Fruit fly (Drosophila melanogaster) whole organism, embryonic: ENCODE data around the gene CG7810.

ENCODE experiments used
- Asciz ChIP-seq: fragments of 200-800 bp; sonication (Bioruptor generic); optimal IDR thresholded peaks from 2 replicates; lab custom pipeline; 2017; ENCODE audit warnings: missing biosample characterization, mild to moderate bottlenecking, missing genetic modification characterization, missing genetic modification reagents
- Bgb ChIP-seq: fragments of 200-800 bp; sonication (Bioruptor generic); IDR thresholded peaks from 2 replicates; pipeline ENCODE4 v1.3.6; 2022; ENCODE audit warnings: missing biosample characterization, missing genetic modification characterization; ENCODE audit not compliant: partially characterized antibody
- BtbVII ChIP-seq: fragments of 200-800 bp; sonication (Bioruptor generic); optimal IDR thresholded peaks from 3 replicates; lab custom pipeline; 2017; ENCODE audit warnings: missing biosample characterization, mild to moderate bottlenecking, missing genetic modification characterization
- CG10959 ChIP-seq: fragments of 200-800 bp; sonication (Bioruptor generic); IDR thresholded peaks from 2 replicates; pipeline ENCODE4 v1.3.6; 2022; ENCODE audit warnings: missing biosample characterization, missing genetic modification characterization
- CG11085 ChIP-seq: fragments of 200-800 bp; sonication (Bioruptor generic); IDR thresholded peaks from 2 replicates; pipeline ENCODE4 v1.3.6; 2022; ENCODE audit warnings: missing biosample characterization, missing genetic modification characterization
- CG11093 ChIP-seq: fragments of 200-800 bp; sonication (Bioruptor generic); IDR thresholded peaks from 3 replicates; pipeline ENCODE4 v1.3.6; 2022; ENCODE audit warnings: missing biosample characterization, missing genetic modification characterization
- CG11398 ChIP-seq: fragments of 200-800 bp; sonication (Bioruptor generic); optimal IDR thresholded peaks from 2 replicates; lab custom pipeline; 2016; ENCODE audit warnings: missing biosample characterization, missing genetic modification characterization
- CG13123 ChIP-seq: fragments of 200-800 bp; sonication (Bioruptor generic); optimal IDR thresholded peaks from 2 replicates; lab custom pipeline; 2016; ENCODE audit warnings: missing biosample characterization, missing genetic modification characterization
- CG13624 ChIP-seq: fragments of 200-800 bp; sonication (Bioruptor generic); optimal IDR thresholded peaks from 2 replicates; lab custom pipeline; 2016; ENCODE audit warnings: missing biosample characterization, missing genetic modification characterization
- CG14965 ChIP-seq: fragments of 200-800 bp; sonication (Bioruptor generic); optimal IDR thresholded peaks from 2 replicates; lab custom pipeline; 2016; ENCODE audit warnings: missing biosample characterization, missing genetic modification characterization, borderline replicate concordance
- CG17359 ChIP-seq: fragments of 200-800 bp; sonication (Bioruptor generic); optimal IDR thresholded peaks from 3 replicates; lab custom pipeline; 2018; ENCODE audit warnings: missing biosample characterization, mild to moderate bottlenecking, missing genetic modification characterization, moderate library complexity
- CG1792 ChIP-seq: fragments of 200-800 bp; sonication (Bioruptor generic); optimal IDR thresholded peaks from 2 replicates; lab custom pipeline; 2016; ENCODE audit warnings: missing biosample characterization, missing genetic modification characterization
- CG2116 ChIP-seq: fragments of 200-800 bp; sonication (Bioruptor generic); optimal IDR thresholded peaks from 3 replicates; lab custom pipeline; 2018; ENCODE audit warnings: missing biosample characterization, mild to moderate bottlenecking, missing genetic modification characterization
- CG3065 ChIP-seq: fragments of 200-800 bp; sonication (Bioruptor generic); optimal IDR thresholded peaks from 2 replicates; lab custom pipeline; 2016; ENCODE audit warnings: missing biosample characterization, missing genetic modification characterization
- CG4707 ChIP-seq: fragments of 200-800 bp; sonication (Bioruptor generic); optimal IDR thresholded peaks from 2 replicates; lab custom pipeline; 2018; ENCODE audit warnings: missing biosample characterization, mild to moderate bottlenecking, missing genetic modification characterization, moderate library complexity
- CG5953 ChIP-seq: fragments of 200-800 bp; sonication (Bioruptor generic); IDR thresholded peaks from 2 replicates; pipeline ENCODE4 v1.3.6; 2022; ENCODE audit warnings: missing biosample characterization, missing genetic modification characterization
- CG8281 ChIP-seq: fragments of 200-800 bp; sonication (Bioruptor generic); optimal IDR thresholded peaks from 2 replicates; lab custom pipeline; 2018; ENCODE audit warnings: missing biosample characterization, mild to moderate bottlenecking, missing genetic modification characterization, moderate library complexity
- CG8290 ChIP-seq, 3 experiments: fragments of 200-800 bp; sonication (Bioruptor generic); optimal IDR thresholded peaks; 2 replicates each; lab custom pipeline; 2016 to 2019; ENCODE audit warnings: missing biosample characterization in 3 of 3, missing genetic modification characterization in 3 of 3, mild to moderate bottlenecking in 2 of 3, moderate library complexity in 1 of 3
- CG8359 ChIP-seq: fragments of 200-800 bp; sonication (Bioruptor generic); optimal IDR thresholded peaks from 2 replicates; lab custom pipeline; 2017; ENCODE audit warnings: missing biosample characterization, mild to moderate bottlenecking, missing genetic modification characterization, borderline replicate concordance
- CTCF ChIP-seq: fragments of 200-800 bp; sonication (Bioruptor generic); optimal IDR thresholded peaks from 2 replicates; lab custom pipeline; 2017; ENCODE audit warnings: missing biosample characterization, mild to moderate bottlenecking, missing genetic modification characterization, moderate library complexity
- CrebB ChIP-seq: fragments of 200-800 bp; sonication (Bioruptor generic); optimal IDR thresholded peaks from 3 replicates; lab custom pipeline; 2018; ENCODE audit warnings: missing biosample characterization, mild to moderate bottlenecking, missing genetic modification characterization
- D ChIP-seq, 2 experiments: fragments of 200-800 bp in 1 of 2; fragments of >200 bp in 1 of 2; sonication (Bioruptor generic) in 1 of 2; optimal IDR thresholded peaks; 2 replicates in 1 of 2; 3 replicates in 1 of 2; lab custom pipeline; 2017; ENCODE audit warnings: mild to moderate bottlenecking in 1 of 2, missing biosample characterization in 1 of 2, missing genetic modification characterization in 1 of 2, missing genetic modification reagents in 1 of 2
- Dip3 ChIP-seq: fragments of 200-800 bp; sonication (Bioruptor generic); optimal IDR thresholded peaks from 3 replicates; lab custom pipeline; 2016; ENCODE audit warnings: missing biosample characterization, missing genetic modification characterization
- Ets97D ChIP-seq: fragments of 200-800 bp; sonication (Bioruptor generic); optimal IDR thresholded peaks from 3 replicates; lab custom pipeline; 2016; ENCODE audit warnings: missing biosample characterization, missing genetic modification characterization
- Med ChIP-seq: fragments of 200-800 bp; sonication (Bioruptor generic); peaks from one replicate; lab custom pipeline; 2016; ENCODE audit warnings: missing biosample characterization, missing genetic modification characterization, mild to moderate bottlenecking, inconsistent platforms, moderate library complexity
- NC2β ChIP-seq: fragments of 200-800 bp; sonication (Bioruptor generic); optimal IDR thresholded peaks from 2 replicates; lab custom pipeline; 2016; ENCODE audit warnings: missing biosample characterization, missing genetic modification characterization
- Optix ChIP-seq: fragments of 200-800 bp; sonication (Bioruptor generic); IDR thresholded peaks from 3 replicates; pipeline ENCODE4 v1.3.6; 2022; ENCODE audit warnings: missing biosample characterization, missing genetic modification characterization
- Side ChIP-seq: fragments of 200-800 bp; sonication (Bioruptor generic); optimal IDR thresholded peaks from 2 replicates; lab custom pipeline; 2016; ENCODE audit warnings: missing biosample characterization, missing genetic modification characterization
- Ssrp ChIP-seq: fragments of 200-800 bp; sonication (Bioruptor generic); optimal IDR thresholded peaks from 2 replicates; lab custom pipeline; 2018; ENCODE audit warnings: missing biosample characterization, mild to moderate bottlenecking, missing genetic modification characterization, moderate library complexity
- Stat92E ChIP-seq, 3 experiments: fragments of >200 bp in 2 of 3; fragments of 200-800 bp in 1 of 3; sonication (Bioruptor generic) in 1 of 3; optimal IDR thresholded peaks; 2 replicates each; lab custom pipeline; 2017 to 2019; ENCODE audit warnings: missing biosample characterization in 3 of 3, missing genetic modification characterization in 3 of 3, mild to moderate bottlenecking in 1 of 3, moderate library complexity in 1 of 3
- bowl ChIP-seq: fragments of 200-800 bp; sonication (Bioruptor generic); IDR thresholded peaks from 2 replicates; pipeline ENCODE4 v1.3.6; 2022; ENCODE audit warnings: missing biosample characterization, missing genetic modification characterization
- bsh ChIP-seq, 2 experiments: fragments of 200-800 bp; sonication (Bioruptor generic); optimal IDR thresholded peaks; 2 replicates each; lab custom pipeline; 2017 to 2018; ENCODE audit warnings: mild to moderate bottlenecking in 2 of 2, missing biosample characterization in 2 of 2, missing genetic modification characterization in 2 of 2, moderate library complexity in 1 of 2
- cato ChIP-seq: fragments of 200-800 bp; sonication (Bioruptor generic); optimal IDR thresholded peaks from 2 replicates; lab custom pipeline; 2016; ENCODE audit warnings: missing biosample characterization, missing genetic modification characterization, borderline replicate concordance
- chm ChIP-seq: fragments of 200-800 bp; sonication (Bioruptor generic); IDR thresholded peaks from 2 replicates; pipeline ENCODE4 v1.3.6; 2022; ENCODE audit warnings: missing biosample characterization, missing genetic modification characterization
- crc ChIP-seq: fragments of 200-800 bp; sonication (Bioruptor generic); optimal IDR thresholded peaks from 2 replicates; lab custom pipeline; 2016; ENCODE audit warnings: missing biosample characterization, missing genetic modification characterization
- danr ChIP-seq: fragments of 200-800 bp; sonication (Bioruptor generic); IDR thresholded peaks from 2 replicates; pipeline ENCODE4 v1.3.6; 2022; ENCODE audit warnings: missing biosample characterization, missing genetic modification characterization
- dimm ChIP-seq: fragments of 200-800 bp; sonication (Bioruptor generic); IDR thresholded peaks from 2 replicates; pipeline ENCODE4 v1.3.6; 2022; ENCODE audit warnings: missing biosample characterization, missing genetic modification characterization
- emc ChIP-seq: fragments of 200-800 bp; sonication (Bioruptor generic); optimal IDR thresholded peaks from 2 replicates; lab custom pipeline; 2016; ENCODE audit warnings: missing biosample characterization, missing genetic modification characterization
- fu2 ChIP-seq: fragments of 200-800 bp; sonication (Bioruptor generic); optimal IDR thresholded peaks from 2 replicates; lab custom pipeline; 2016; ENCODE audit warnings: missing biosample characterization, missing genetic modification characterization
- her ChIP-seq: fragments of 200-800 bp; sonication (Bioruptor generic); optimal IDR thresholded peaks from 2 replicates; lab custom pipeline; 2016; ENCODE audit warnings: missing biosample characterization, missing genetic modification characterization
- jing ChIP-seq: fragments of 200-800 bp; sonication (Bioruptor generic); optimal IDR thresholded peaks from 2 replicates; lab custom pipeline; 2018; ENCODE audit warnings: missing biosample characterization, mild to moderate bottlenecking, missing genetic modification characterization
- ken ChIP-seq: fragments of 200-800 bp; sonication (Bioruptor generic); IDR thresholded peaks from 3 replicates; pipeline ENCODE4 v1.3.6; 2022; ENCODE audit warnings: missing biosample characterization, missing genetic modification characterization
- klu ChIP-seq: fragments of 200-800 bp; sonication (Bioruptor generic); IDR thresholded peaks from 2 replicates; pipeline ENCODE4 v1.3.6; 2022; ENCODE audit warnings: missing biosample characterization, missing genetic modification characterization
- lola ChIP-seq, 3 experiments: fragments of >200 bp in 2 of 3; fragments of 200-800 bp in 1 of 3; sonication (Bioruptor generic) in 1 of 3; optimal IDR thresholded peaks; 2 replicates each; lab custom pipeline; 2017 to 2019; ENCODE audit warnings: missing biosample characterization in 3 of 3, missing genetic modification characterization in 3 of 3, mild to moderate bottlenecking in 1 of 3, moderate library complexity in 1 of 3
- repo ChIP-seq: fragments of 200-800 bp; sonication (Bioruptor generic); optimal IDR thresholded peaks from 2 replicates; lab custom pipeline; 2016; ENCODE audit warnings: missing biosample characterization, missing genetic modification characterization
- tll ChIP-seq, 2 experiments: fragments of 200-800 bp in 1 of 2; fragments of >200 bp in 1 of 2; sonication (Bioruptor generic) in 1 of 2; optimal IDR thresholded peaks; 2 replicates each; lab custom pipeline; 2017 to 2019; ENCODE audit warnings: missing biosample characterization in 2 of 2, missing genetic modification characterization in 2 of 2, mild to moderate bottlenecking in 1 of 2, moderate library complexity in 1 of 2
- vvl ChIP-seq: fragments of 200-800 bp; sonication (Bioruptor generic); IDR thresholded peaks from 2 replicates; pipeline ENCODE4 v1.3.6; 2022; ENCODE audit warnings: missing biosample characterization, missing genetic modification characterization
- zen2 ChIP-seq: fragments of 200-800 bp; sonication (Bioruptor generic); IDR thresholded peaks from 3 replicates; pipeline ENCODE4 v1.3.6; 2022; ENCODE audit warnings: missing biosample characterization, missing genetic modification characterization; ENCODE audit not compliant: partially characterized antibody
- zfh2 ChIP-seq: fragments of 200-800 bp; sonication (Bioruptor generic); optimal IDR thresholded peaks from 2 replicates; lab custom pipeline; 2016; ENCODE audit warnings: missing biosample characterization, missing genetic modification characterization

The CG7810 gene

DNA sequence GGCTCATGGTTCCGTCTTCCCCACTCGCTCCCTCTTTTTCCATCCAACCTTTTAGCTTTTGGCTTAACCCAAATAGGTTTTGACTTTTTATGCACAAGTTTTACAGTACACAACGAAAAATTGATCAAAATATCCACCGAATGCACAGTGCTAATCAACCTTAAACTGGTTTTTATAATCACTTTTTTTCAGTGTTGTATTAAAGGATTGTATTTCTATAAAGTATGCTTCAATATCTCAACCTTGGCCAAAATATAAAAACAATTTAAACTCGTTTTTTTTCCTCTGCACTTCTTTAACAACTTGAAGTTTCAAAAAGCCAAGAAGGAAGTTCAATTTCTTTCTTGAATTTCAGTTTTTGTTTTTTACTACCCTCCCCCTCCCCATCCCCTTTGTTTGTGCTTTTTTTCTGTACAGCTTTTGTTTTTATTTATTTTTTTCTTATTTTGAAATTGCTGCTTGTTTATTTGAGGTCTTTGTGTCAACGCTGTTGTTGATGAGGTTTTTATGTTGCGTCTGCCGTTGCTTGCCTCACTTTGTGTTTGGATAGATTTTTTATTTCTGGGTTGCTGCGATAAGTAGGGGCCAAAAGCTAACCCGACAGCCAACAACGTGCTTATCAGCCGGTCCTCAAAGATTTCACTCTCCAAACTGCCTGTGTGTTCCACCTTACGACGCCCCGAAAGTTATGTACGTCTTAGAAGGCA lies 25.9 kb downstream of the CG7810 start (continued):
- TF ChIP-seq chm: peak; percentile 26; the same call in 1 of the 2 replicates
- no peak for TF ChIP-seq Side (GFP tag; lab: Kevin White, UChicago)
- no peak for TF ChIP-seq CG8359 (GFP tag; lab: Kevin White, UChicago)
- no peak for TF ChIP-seq Ets97D (GFP tag; lab: Kevin White, UChicago)
- TF ChIP-seq CrebB (tag; lab: Kevin White, UChicago): no peak
- TF ChIP-seq CG10959 (GFP tag; lab: Robert Waterston, UW): no peak
- no peak for TF ChIP-seq CG8290 (GFP tag; optimal IDR thresholded peaks at IDR 0.05; lab: Kevin White, UChicago)
- no peak for TF ChIP-seq CG8290 (tag; optimal IDR thresholded peaks at IDR 0.05; lab: Kevin White, UChicago)
- peak; percentile 44 for TF ChIP-seq CG17359 (tag; lab: Kevin White, UChicago)
- TF ChIP-seq CG11093: no peak
- TF ChIP-seq CTCF (GFP tag; lab: Kevin White, UChicago): no peak
- TF ChIP-seq CG3065: no peak
- TF ChIP-seq zfh2 (GFP tag; lab: Kevin White, UChicago): no peak
- no peak for TF ChIP-seq klu
- no peak for TF ChIP-seq bowl (GFP tag; lab: Robert Waterston, UW)
- no peak for TF ChIP-seq Optix (GFP tag; lab: Robert Waterston, UW)
- no peak for TF ChIP-seq Bgb (GFP tag; lab: Robert Waterston, UW)
- TF ChIP-seq Ssrp (tag; lab: Kevin White, UChicago): peak; percentile 29
- TF ChIP-seq tll (GFP tag; optimal IDR thresholded peaks at IDR 0.05; lab: Kevin White, UChicago): no peak
- TF ChIP-seq CG5953 (GFP tag; lab: Robert Waterston, UW): no peak
- TF ChIP-seq NC2β (GFP tag; lab: Kevin White, UChicago): no peak
- no peak for TF ChIP-seq CG1792 (GFP tag; lab: Kevin White, UChicago)
- no peak for TF ChIP-seq repo (GFP tag; lab: Kevin White, UChicago)
- TF ChIP-seq CG11085: no peak
- no peak for TF ChIP-seq Stat92E (GFP tag; optimal IDR thresholded peaks at IDR 0.05; lab: Kevin White, UChicago)
- TF ChIP-seq CG2116: no peak
- TF ChIP-seq lola (GFP tag; optimal IDR thresholded peaks at IDR 0.05; lab: Kevin White, UChicago): no peak
- TF ChIP-seq crc (GFP tag; lab: Kevin White, UChicago): no peak
- peak; percentile 48 for TF ChIP-seq Med (GFP tag; lab: Kevin White, UChicago)
- TF ChIP-seq CG11398 (GFP tag; lab: Kevin White, UChicago): no peak
- no peak for TF ChIP-seq her (GFP tag; lab: Kevin White, UChicago)
- no peak for TF ChIP-seq Dip3 (GFP tag; lab: Kevin White, UChicago)
- TF ChIP-seq CG4707 (GFP tag; lab: Kevin White, UChicago): no peak
- no peak for TF ChIP-seq fu2 (GFP tag; lab: Kevin White, UChicago)
- TF ChIP-seq CG14965 (GFP tag; lab: Kevin White, UChicago): no peak
- TF ChIP-seq zen2 (GFP tag; lab: Robert Waterston, UW): no peak
- no peak for TF ChIP-seq CG8281 (tag; lab: Kevin White, UChicago)
- no peak for TF ChIP-seq D (optimal IDR thresholded peaks at IDR 0.05; lab: Kevin White, UChicago)
- no peak for TF ChIP-seq D (GFP tag; optimal IDR thresholded peaks at IDR 0.05; lab: Kevin White, UChicago)
- no peak for TF ChIP-seq dimm (GFP tag; lab: Robert Waterston, UW)
- TF ChIP-seq CG13624 (GFP tag; lab: Kevin White, UChicago): no peak
- TF ChIP-seq jing: no peak
- no peak for TF ChIP-seq BtbVII (GFP tag; lab: Kevin White, UChicago)
- TF ChIP-seq danr (GFP tag; lab: Robert Waterston, UW): no peak
- TF ChIP-seq cato (GFP tag; lab: Kevin White, UChicago): no peak
- no peak for TF ChIP-seq CG13123 (GFP tag; lab: Kevin White, UChicago)
- TF ChIP-seq bsh (GFP tag; optimal IDR thresholded peaks at IDR 0.05; lab: Kevin White, UChicago): peak in 1 of 2 experiments; percentile 61
- TF ChIP-seq ken (GFP tag; lab: Robert Waterston, UW): no peak
- no peak for TF ChIP-seq vvl (GFP tag; lab: Robert Waterston, UW)
- TF ChIP-seq Asciz (GFP tag; lab: Kevin White, UChicago): peak; percentile 58
- no peak for TF ChIP-seq emc (GFP tag; lab: Kevin White, UChicago)
